Worm (Caenorhabditis elegans) whole organism, L4 larva: Measurements from ENCODE around the gene parn-1.

Experiments
- D1046.2 ChIP-seq: fragments of 200-800 bp; sonication (Bioruptor generic); IDR thresholded peaks from 2 replicates; pipeline ENCODE4 v1.3.6; 2022; ENCODE audit warnings: missing genetic modification characterization, missing compliant biosample characterization
- F10B5.3 ChIP-seq: sonication (generic microtip); optimal IDR thresholded peaks from 2 replicates; lab custom pipeline; 2016; ENCODE audit warnings: mild to moderate bottlenecking, missing genetic modification characterization, missing compliant biosample characterization
- F26F4.8 ChIP-seq: fragments of 200-800 bp; sonication (Bioruptor generic); conservative IDR thresholded peaks from 2 replicates; pipeline ENCODE4 v1.3.6; 2022; ENCODE audit warnings: missing genetic modification characterization, missing compliant biosample characterization
- F37D6.2 ChIP-seq: sonication (generic microtip); optimal IDR thresholded peaks from 2 replicates; lab custom pipeline; 2016; ENCODE audit warnings: mild to moderate bottlenecking, missing genetic modification characterization, missing compliant biosample characterization
- R02D3.7 ChIP-seq: fragments of 150-350 bp; sonication (generic microtip); optimal IDR thresholded peaks from 3 replicates; lab custom pipeline; 2014; ENCODE audit warnings: missing biosample characterization, missing genetic modification characterization
- T20F7.1 ChIP-seq: fragments of 200-800 bp; sonication (Bioruptor generic); optimal IDR thresholded peaks from 2 replicates; lab custom pipeline; 2018; ENCODE audit warnings: mild to moderate bottlenecking, missing genetic modification characterization, missing compliant biosample characterization
- Y75B8A.6 ChIP-seq: fragments of 200-800 bp; sonication (Bioruptor generic); IDR thresholded peaks from 2 replicates; pipeline ENCODE4 v1.3.6; 2022; ENCODE audit warnings: missing genetic modification reagents, missing genetic modification characterization, missing compliant biosample characterization
- attf-4 ChIP-seq: sonication (generic microtip); optimal IDR thresholded peaks from 3 replicates; lab custom pipeline; 2017; ENCODE audit warnings: missing biosample characterization, missing genetic modification characterization
- ceh-62 ChIP-seq: sonication (generic microtip); optimal IDR thresholded peaks from 2 replicates; lab custom pipeline; 2017; ENCODE audit warnings: missing biosample characterization, missing genetic modification characterization
- cey-2 ChIP-seq: sonication (generic microtip); optimal IDR thresholded peaks from 3 replicates; lab custom pipeline; 2017; ENCODE audit warnings: missing genetic modification characterization, mild to moderate bottlenecking, missing compliant biosample characterization, antibody characterized with exemption, borderline replicate concordance; ENCODE audit not compliant: insufficient read depth
- ctbp-1 ChIP-seq: fragments of 200-800 bp; sonication (Bioruptor generic); IDR thresholded peaks from 2 replicates; pipeline ENCODE4 v1.3.6; 2022; ENCODE audit warnings: missing genetic modification reagents, missing genetic modification characterization, missing compliant biosample characterization
- daf-19 ChIP-seq: fragments of 200-800 bp; sonication (Bioruptor generic); conservative IDR thresholded peaks from 2 replicates; pipeline ENCODE4 v1.3.6; 2022; ENCODE audit warnings: missing genetic modification characterization, missing compliant biosample characterization
- daf-8 ChIP-seq: fragments of 200-800 bp; sonication (Bioruptor generic); IDR thresholded peaks from 2 replicates; pipeline ENCODE4 v1.3.6; 2022; ENCODE audit warnings: missing genetic modification characterization, missing compliant biosample characterization
- dmd-6 ChIP-seq: fragments of 200-800 bp; sonication (Bioruptor generic); IDR thresholded peaks from 2 replicates; pipeline ENCODE4 v1.3.6; 2022; ENCODE audit warnings: missing genetic modification reagents, missing genetic modification characterization, missing compliant biosample characterization
- dmd-8 ChIP-seq: fragments of 200-800 bp; sonication (Bioruptor generic); IDR thresholded peaks from 2 replicates; pipeline ENCODE4 v1.3.6; 2022; ENCODE audit warnings: missing genetic modification characterization, missing compliant biosample characterization
- dpl-1 ChIP-seq: fragments of 150-350 bp; optimal IDR thresholded peaks from 2 replicates; lab custom pipeline; 2014; ENCODE audit warnings: missing biosample characterization, missing genetic modification reagents, missing genetic modification characterization
- egl-27 ChIP-seq: sonication (generic microtip); optimal IDR thresholded peaks from 3 replicates; lab custom pipeline; 2017; ENCODE audit warnings: missing biosample characterization, missing genetic modification reagents, missing genetic modification characterization
- gei-8 ChIP-seq: fragments of 200-800 bp; sonication (Bioruptor generic); optimal IDR thresholded peaks from 2 replicates; lab custom pipeline; 2018; ENCODE audit warnings: mild to moderate bottlenecking, missing genetic modification characterization, missing compliant biosample characterization
- hif-1 ChIP-seq, 2 experiments: sonication (generic microtip); optimal IDR thresholded peaks; 2 replicates each; lab custom pipeline; 2016 to 2017; ENCODE audit warnings: missing compliant biosample characterization in 2 of 2, missing genetic modification characterization in 2 of 2, missing genetic modification reagents in 2 of 2, missing genotype in 2 of 2, mild to moderate bottlenecking in 1 of 2
- hlh-11 ChIP-seq: fragments of 200-800 bp; sonication (Bioruptor generic); optimal IDR thresholded peaks from 2 replicates; lab custom pipeline; 2018; ENCODE audit warnings: mild to moderate bottlenecking, missing genetic modification characterization, missing compliant biosample characterization
- hlh-30 ChIP-seq: sonication (generic microtip); optimal IDR thresholded peaks from 2 replicates; lab custom pipeline; 2017; ENCODE audit warnings: antibody characterized with exemption, mild to moderate bottlenecking, missing genetic modification characterization, missing compliant biosample characterization; ENCODE audit not compliant: insufficient read depth
- jun-1 ChIP-seq: fragments of 150-350 bp; optimal IDR thresholded peaks from 2 replicates; lab custom pipeline; 2014; ENCODE audit warnings: missing biosample characterization, missing genetic modification reagents, missing genetic modification characterization
- lim-7 ChIP-seq: fragments of 200-800 bp; sonication (Bioruptor generic); IDR thresholded peaks from 2 replicates; pipeline ENCODE4 v1.3.6; 2022; ENCODE audit warnings: missing genetic modification characterization, missing compliant biosample characterization
- lin-13 ChIP-seq: fragments of 150-350 bp; optimal IDR thresholded peaks from 2 replicates; lab custom pipeline; 2014; ENCODE audit warnings: missing biosample characterization, missing genetic modification reagents, missing genetic modification characterization
- lin-29 ChIP-seq: fragments of 200-800 bp; sonication (Bioruptor generic); IDR thresholded peaks from 2 replicates; pipeline ENCODE4 v1.3.6; 2022; ENCODE audit warnings: missing genetic modification reagents, missing genetic modification characterization, missing compliant biosample characterization
- lin-38 ChIP-seq: fragments of 200-800 bp; sonication (Bioruptor generic); IDR thresholded peaks from 2 replicates; pipeline ENCODE4 v1.3.6; 2022; ENCODE audit warnings: missing genetic modification reagents, missing genetic modification characterization, missing compliant biosample characterization
- madf-5 ChIP-seq, 2 experiments: fragments of 200-800 bp; sonication (Bioruptor generic); IDR thresholded peaks; 2 replicates each; pipeline ENCODE4 v1.3.6; 2022; ENCODE audit warnings: missing compliant biosample characterization in 2 of 2, missing genetic modification characterization in 2 of 2
- madf-9 ChIP-seq: fragments of 200-800 bp; sonication (Bioruptor generic); conservative IDR thresholded peaks from 2 replicates; pipeline ENCODE4 v1.3.6; 2022; ENCODE audit warnings: missing genetic modification reagents, missing genetic modification characterization, missing compliant biosample characterization
- mdl-1 ChIP-seq, 2 experiments: fragments of 150-350 bp in 1 of 2; sonication (generic microtip) in 1 of 2; optimal IDR thresholded peaks; 2 replicates each; lab custom pipeline; 2014 to 2017; ENCODE audit warnings: missing biosample characterization in 2 of 2, missing genetic modification characterization in 2 of 2
- mep-1 ChIP-seq: fragments of 150-350 bp; sonication (generic microtip); optimal IDR thresholded peaks from 3 replicates; lab custom pipeline; 2014; ENCODE audit warnings: missing biosample characterization, missing genetic modification characterization
- mes-2 ChIP-seq: sonication (generic microtip); optimal IDR thresholded peaks from 2 replicates; lab custom pipeline; 2016; ENCODE audit warnings: missing genotype, mild to moderate bottlenecking, missing genetic modification characterization, missing compliant biosample characterization; ENCODE audit not compliant: poor library complexity, severe bottlenecking
- mxl-2 ChIP-seq: fragments of 200-800 bp; sonication (Bioruptor generic); conservative IDR thresholded peaks from 2 replicates; pipeline ENCODE4 v1.3.6; 2022; ENCODE audit warnings: missing genetic modification reagents, missing genetic modification characterization, missing compliant biosample characterization
- mxl-3 ChIP-seq: fragments of 200-800 bp; sonication (Bioruptor generic); optimal IDR thresholded peaks from 2 replicates; lab custom pipeline; 2018; ENCODE audit warnings: mild to moderate bottlenecking, missing genetic modification characterization, missing compliant biosample characterization
- nhr-102 ChIP-seq: sonication (generic microtip); optimal IDR thresholded peaks from 2 replicates; lab custom pipeline; 2016; ENCODE audit warnings: mild to moderate bottlenecking, missing genetic modification characterization, moderate library complexity, missing compliant biosample characterization
- nhr-11 ChIP-seq: fragments of 150-350 bp; optimal IDR thresholded peaks from 2 replicates; lab custom pipeline; 2014; ENCODE audit warnings: missing biosample characterization, missing genetic modification characterization
- nhr-25 ChIP-seq: sonication (generic microtip); optimal IDR thresholded peaks from 2 replicates; lab custom pipeline; 2017; ENCODE audit warnings: missing genetic modification characterization, mild to moderate bottlenecking, missing compliant biosample characterization, antibody characterized with exemption, moderate library complexity, borderline replicate concordance; ENCODE audit not compliant: insufficient read depth
- nhr-28 ChIP-seq: fragments of 150-350 bp; optimal IDR thresholded peaks from 2 replicates; lab custom pipeline; 2014; ENCODE audit warnings: missing biosample characterization, missing genetic modification characterization
- nhr-41 ChIP-seq: fragments of 200-800 bp; sonication (Bioruptor generic); IDR thresholded peaks from 2 replicates; pipeline ENCODE4 v1.3.6; 2022; ENCODE audit warnings: missing genetic modification reagents, missing genetic modification characterization, missing compliant biosample characterization
- nhr-6 ChIP-seq: fragments of 150-350 bp; optimal IDR thresholded peaks from 2 replicates; lab custom pipeline; 2014; ENCODE audit warnings: missing biosample characterization, missing genetic modification characterization
- nhr-76 ChIP-seq: fragments of 150-350 bp; optimal IDR thresholded peaks from 2 replicates; lab custom pipeline; 2014; ENCODE audit warnings: missing biosample characterization, missing genetic modification characterization
- nhr-77 ChIP-seq: fragments of 150-350 bp; optimal IDR thresholded peaks from 2 replicates; lab custom pipeline; 2014; ENCODE audit warnings: missing biosample characterization, missing genetic modification characterization
- pha-4 ChIP-seq, 2 experiments: fragments of 150-350 bp in 1 of 2; fragments of 200-800 bp in 1 of 2; sonication (Bioruptor generic) in 1 of 2; IDR thresholded peaks in 1 of 2; optimal IDR thresholded peaks in 1 of 2; 2 replicates each; pipeline versions ENCODE4 v1.3.6 to Lab custom; 2014 to 2022; ENCODE audit warnings: missing genetic modification characterization in 2 of 2, missing genetic modification reagents in 2 of 2, missing biosample characterization in 1 of 2, missing compliant biosample characterization in 1 of 2
- rbr-2 ChIP-seq: sonication (generic microtip); optimal IDR thresholded peaks from 2 replicates; lab custom pipeline; 2016; ENCODE audit warnings: missing genotype, missing genetic modification characterization, missing compliant biosample characterization
- saeg-2 ChIP-seq: fragments of 200-800 bp; sonication (Bioruptor generic); IDR thresholded peaks from 2 replicates; pipeline ENCODE4 v1.3.6; 2022; ENCODE audit warnings: missing genetic modification reagents, missing genetic modification characterization, missing compliant biosample characterization
- snpc-1.2 ChIP-seq: fragments of 200-800 bp; sonication (Bioruptor generic); IDR thresholded peaks from 2 replicates; pipeline ENCODE4 v1.3.6; 2022; ENCODE audit warnings: missing genetic modification reagents, missing genetic modification characterization, missing compliant biosample characterization
- spr-1 ChIP-seq: sonication (generic microtip); optimal IDR thresholded peaks from 2 replicates; lab custom pipeline; 2016; ENCODE audit warnings: mild to moderate bottlenecking, missing genetic modification characterization, missing compliant biosample characterization
- tag-97 ChIP-seq: fragments of 200-800 bp; sonication (Bioruptor generic); IDR thresholded peaks from 2 replicates; pipeline ENCODE4 v1.3.6; 2022; ENCODE audit warnings: missing genetic modification characterization, missing compliant biosample characterization
- ztf-7 ChIP-seq: fragments of 150-350 bp; optimal IDR thresholded peaks from 2 replicates; lab custom pipeline; 2014; ENCODE audit warnings: missing biosample characterization, missing genetic modification characterization

parn-1 gene

ce11 chrV:12659426-12659825 lies 35.6 kb downstream of the parn-1 start, which contains the start of gene ccch-3 (continued):
- no peak for TF ChIP-seq cey-2 (tag; lab: Kevin White, UChicago)
- no peak for TF ChIP-seq D1046.2 (GFP tag; lab: Robert Waterston, UW)
- TF ChIP-seq ceh-62 (tag; lab: Kevin White, UChicago): no peak
- TF ChIP-seq T20F7.1 (GFP tag; lab: Kevin White, UChicago): peak; percentile 81
- no peak for TF ChIP-seq jun-1
- TF ChIP-seq F26F4.8: no peak
- peak; percentile 94 for TF ChIP-seq nhr-6 (tag; lab: Kevin White, UChicago)
- TF ChIP-seq nhr-77 (tag; lab: Kevin White, UChicago): peak; percentile 53
- peak; percentile 35 for TF ChIP-seq nhr-102 (tag; lab: Kevin White, UChicago)
- TF ChIP-seq ctbp-1 (GFP tag; lab: Robert Waterston, UW): peak; percentile 48; the same call in 1 of the 2 replicates
- TF ChIP-seq nhr-11: peak; percentile 51
- no peak for TF ChIP-seq attf-4 (tag; lab: Kevin White, UChicago)
- TF ChIP-seq snpc-1.2: peak; percentile 63; the same call in 1 of the 2 replicates
- peak; percentile 50 for TF ChIP-seq hlh-11 (tag; lab: Kevin White, UChicago)
- peak; percentile 56 for TF ChIP-seq nhr-28 (tag; lab: Kevin White, UChicago)
- TF ChIP-seq pha-4 (GFP tag; IDR thresholded peaks at IDR 0.05; lab: Robert Waterston, UW): peak; percentile 65; the same call in 1 of the 2 replicates
- no peak for TF ChIP-seq pha-4 (tag; optimal IDR thresholded peaks at IDR 0.05; lab: Kevin White, UChicago)
- TF ChIP-seq mxl-3 (GFP tag; lab: Kevin White, UChicago): peak; percentile 33
- peak; percentile 70 for TF ChIP-seq dpl-1
- TF ChIP-seq hlh-30: peak; percentile 86
- 0 out of 2 replicates have a peak, but pooled peaks have one; percentile 56 for TF ChIP-seq Y75B8A.6 (GFP tag; lab: Robert Waterston, UW)
- TF ChIP-seq gei-8 (GFP tag; lab: Kevin White, UChicago): peak; percentile 13
- 0 out of 2 replicates have a peak, but pooled peaks have one; percentile 42 for TF ChIP-seq dmd-8 (GFP tag; lab: Robert Waterston, UW)
- TF ChIP-seq daf-19 (GFP tag; lab: Robert Waterston, UW): 0 out of 2 replicates have a peak, but pooled peaks have one; percentile 18
- peak; percentile 87 for TF ChIP-seq mes-2 (tag; lab: Kevin White, UChicago)

ce11 chrV:12658142-12658541 lies 36.9 kb downstream of the parn-1 start, which contains the start of gene W05B10.6:
W05B10.6 (minus strand) TSS chrV:12658242.
- TF ChIP-seq mep-1 (tag; lab: Kevin White, UChicago): no peak
- TF ChIP-seq mxl-2 (GFP tag; lab: Robert Waterston, UW): no peak
- TF ChIP-seq snpc-1.2: no peak
- TF ChIP-seq ztf-7: no peak
- no peak for TF ChIP-seq egl-27
- TF ChIP-seq F26F4.8: no peak
- TF ChIP-seq lin-13 (GFP tag; lab: Kevin White, UChicago): no peak
- no peak for TF ChIP-seq nhr-41 (GFP tag; lab: Robert Waterston, UW)
- TF ChIP-seq saeg-2 (GFP tag; lab: Robert Waterston, UW): no peak
- no peak for TF ChIP-seq lin-38 (GFP tag; lab: Robert Waterston, UW)
- TF ChIP-seq nhr-76 (tag; lab: Kevin White, UChicago): no peak
- TF ChIP-seq dmd-6 (GFP tag; lab: Robert Waterston, UW): no peak
- TF ChIP-seq, all 104 proteins: peak for 0

- TF ChIP-seq mdl-1 (tag; optimal IDR thresholded peaks at IDR 0.05; lab: Kevin White, UChicago) (no peak), lin-13 (GFP tag; lab: Kevin White, UChicago) (no peak), spr-1 (tag; lab: Kevin White, UChicago) (no peak), F10B5.3 (no peak), nhr-25 (tag; lab: Kevin White, UChicago) (no peak), lin-29 (GFP tag; lab: Robert Waterston, UW) (no peak), R02D3.7 (no peak), F37D6.2 (tag; lab: Kevin White, UChicago) (no peak), nhr-6 (tag; lab: Kevin White, UChicago) (peak; percentile 36), hif-1 (tag; optimal IDR thresholded peaks at IDR 0.05; lab: Kevin White, UChicago) (no peak), madf-9 (GFP tag; lab: Robert Waterston, UW) (no peak), daf-8 (GFP tag; lab: Robert Waterston, UW) (no peak), tag-97 (GFP tag; lab: Robert Waterston, UW) (no peak), madf-5 (GFP tag; IDR thresholded peaks at IDR 0.05; lab: Robert Waterston, UW) (no peak), rbr-2 (tag; lab: Kevin White, UChicago) (no peak), lim-7 (GFP tag; lab: Robert Waterston, UW) (no peak), snpc-1.2 (no peak)
Observed at ce11 chrV:12649636-12650035, 45.4 kb downstream of the parn-1 start, which contains the start of gene lin-25. lin-25 (plus strand) TSS chrV:12649925.
